Worm (Caenorhabditis elegans) whole organism, L4 larva: ENCODE measurements around the gene F08G2.4.

Experiments
- D1046.2 ChIP-seq: fragments of 200-800 bp; sonication (Bioruptor generic); IDR thresholded peaks from 2 replicates; pipeline ENCODE4 v1.3.6; 2022; ENCODE audit warnings: missing genetic modification characterization, missing compliant biosample characterization
- F10B5.3 ChIP-seq: sonication (generic microtip); optimal IDR thresholded peaks from 2 replicates; lab custom pipeline; 2016; ENCODE audit warnings: mild to moderate bottlenecking, missing genetic modification characterization, missing compliant biosample characterization
- F26F4.8 ChIP-seq: fragments of 200-800 bp; sonication (Bioruptor generic); conservative IDR thresholded peaks from 2 replicates; pipeline ENCODE4 v1.3.6; 2022; ENCODE audit warnings: missing genetic modification characterization, missing compliant biosample characterization
- F37D6.2 ChIP-seq: sonication (generic microtip); optimal IDR thresholded peaks from 2 replicates; lab custom pipeline; 2016; ENCODE audit warnings: mild to moderate bottlenecking, missing genetic modification characterization, missing compliant biosample characterization
- Y48G9A.11 ChIP-seq: fragments of 200-800 bp; sonication (Bioruptor generic); IDR thresholded peaks from 2 replicates; pipeline ENCODE4 v1.3.6; 2022; ENCODE audit warnings: missing genetic modification reagents, missing genetic modification characterization, missing compliant biosample characterization
- Y5F2A.4 ChIP-seq: fragments of 200-800 bp; sonication (Bioruptor generic); optimal IDR thresholded peaks from 2 replicates; lab custom pipeline; 2018; ENCODE audit warnings: mild to moderate bottlenecking, missing genetic modification characterization, missing compliant biosample characterization
- ZK337.2 ChIP-seq: fragments of 200-800 bp; sonication (Bioruptor generic); IDR thresholded peaks from 2 replicates; pipeline ENCODE4 v1.3.6; 2022; ENCODE audit warnings: missing genetic modification reagents, missing genetic modification characterization, missing compliant biosample characterization
- aly-2 ChIP-seq: sonication (generic microtip); optimal IDR thresholded peaks from 2 replicates; lab custom pipeline; 2018; ENCODE audit warnings: missing biosample characterization, missing genetic modification characterization
- attf-4 ChIP-seq: sonication (generic microtip); optimal IDR thresholded peaks from 3 replicates; lab custom pipeline; 2017; ENCODE audit warnings: missing biosample characterization, missing genetic modification characterization
- ceh-20 ChIP-seq: fragments of 200-800 bp; sonication (Bioruptor generic); IDR thresholded peaks from 2 replicates; pipeline ENCODE4 v1.3.6; 2022; ENCODE audit warnings: missing genetic modification reagents, missing genetic modification characterization, missing compliant biosample characterization
- ceh-28 ChIP-seq: fragments of 150-350 bp; optimal IDR thresholded peaks from 2 replicates; lab custom pipeline; 2014; ENCODE audit warnings: missing biosample characterization, missing genetic modification reagents, missing genetic modification characterization
- ceh-32 ChIP-seq: sonication (generic microtip); optimal IDR thresholded peaks from 2 replicates; lab custom pipeline; 2016; ENCODE audit warnings: mild to moderate bottlenecking, missing genetic modification characterization, missing compliant biosample characterization; ENCODE audit not compliant: poor library complexity
- ceh-44 ChIP-seq: fragments of 200-800 bp; sonication (Bioruptor generic); IDR thresholded peaks from 2 replicates; pipeline ENCODE4 v1.3.6; 2022; ENCODE audit warnings: missing genetic modification reagents, missing genetic modification characterization, missing compliant biosample characterization
- ceh-62 ChIP-seq: sonication (generic microtip); optimal IDR thresholded peaks from 2 replicates; lab custom pipeline; 2017; ENCODE audit warnings: missing biosample characterization, missing genetic modification characterization
- ceh-82 ChIP-seq: sonication (generic microtip); optimal IDR thresholded peaks from 2 replicates; lab custom pipeline; 2017; ENCODE audit warnings: missing biosample characterization, missing genetic modification characterization
- ces-1 ChIP-seq: fragments of 150-350 bp; sonication (generic microtip); optimal IDR thresholded peaks from 4 replicates; lab custom pipeline; 2014; ENCODE audit warnings: missing biosample characterization, missing genetic modification reagents, missing genetic modification characterization
- daf-12 ChIP-seq: fragments of 150-350 bp; optimal IDR thresholded peaks from 2 replicates; lab custom pipeline; 2014; ENCODE audit warnings: missing biosample characterization, missing genetic modification reagents, missing genetic modification characterization
- daf-16 ChIP-seq, 3 experiments: sonication (generic microtip); optimal IDR thresholded peaks; 2 replicates each; lab custom pipeline; 2016 to 2017; ENCODE audit warnings: missing genetic modification characterization in 3 of 3, missing genetic modification reagents in 3 of 3, mild to moderate bottlenecking in 2 of 3, missing compliant biosample characterization in 2 of 3, missing biosample characterization in 1 of 3, moderate library complexity in 1 of 3
- daf-19 ChIP-seq: fragments of 200-800 bp; sonication (Bioruptor generic); conservative IDR thresholded peaks from 2 replicates; pipeline ENCODE4 v1.3.6; 2022; ENCODE audit warnings: missing genetic modification characterization, missing compliant biosample characterization
- daf-8 ChIP-seq: fragments of 200-800 bp; sonication (Bioruptor generic); IDR thresholded peaks from 2 replicates; pipeline ENCODE4 v1.3.6; 2022; ENCODE audit warnings: missing genetic modification characterization, missing compliant biosample characterization
- dmd-6 ChIP-seq: fragments of 200-800 bp; sonication (Bioruptor generic); IDR thresholded peaks from 2 replicates; pipeline ENCODE4 v1.3.6; 2022; ENCODE audit warnings: missing genetic modification reagents, missing genetic modification characterization, missing compliant biosample characterization
- dmd-9 ChIP-seq: fragments of 200-800 bp; sonication (Bioruptor generic); IDR thresholded peaks from 2 replicates; pipeline ENCODE4 v1.3.6; 2022; ENCODE audit warnings: missing genetic modification reagents, missing genetic modification characterization, missing compliant biosample characterization
- dpl-1 ChIP-seq: fragments of 150-350 bp; optimal IDR thresholded peaks from 2 replicates; lab custom pipeline; 2014; ENCODE audit warnings: missing biosample characterization, missing genetic modification reagents, missing genetic modification characterization
- egl-27 ChIP-seq: sonication (generic microtip); optimal IDR thresholded peaks from 3 replicates; lab custom pipeline; 2017; ENCODE audit warnings: missing biosample characterization, missing genetic modification reagents, missing genetic modification characterization
- hlh-11 ChIP-seq: fragments of 200-800 bp; sonication (Bioruptor generic); optimal IDR thresholded peaks from 2 replicates; lab custom pipeline; 2018; ENCODE audit warnings: mild to moderate bottlenecking, missing genetic modification characterization, missing compliant biosample characterization
- hmg-1.1 ChIP-seq: fragments of 200-800 bp; sonication (Bioruptor generic); IDR thresholded peaks from 2 replicates; pipeline ENCODE4 v1.3.6; 2022; ENCODE audit warnings: missing genetic modification reagents, missing genetic modification characterization, missing compliant biosample characterization
- jun-1 ChIP-seq: fragments of 150-350 bp; optimal IDR thresholded peaks from 2 replicates; lab custom pipeline; 2014; ENCODE audit warnings: missing biosample characterization, missing genetic modification reagents, missing genetic modification characterization
- lim-7 ChIP-seq: fragments of 200-800 bp; sonication (Bioruptor generic); IDR thresholded peaks from 2 replicates; pipeline ENCODE4 v1.3.6; 2022; ENCODE audit warnings: missing genetic modification characterization, missing compliant biosample characterization
- lin-13 ChIP-seq: fragments of 150-350 bp; optimal IDR thresholded peaks from 2 replicates; lab custom pipeline; 2014; ENCODE audit warnings: missing biosample characterization, missing genetic modification reagents, missing genetic modification characterization
- lin-15B ChIP-seq: fragments of 150-350 bp; sonication (generic microtip); optimal IDR thresholded peaks from 3 replicates; lab custom pipeline; 2014; ENCODE audit warnings: missing biosample characterization, missing genetic modification characterization
- mdl-1 ChIP-seq, 2 experiments: fragments of 150-350 bp in 1 of 2; sonication (generic microtip) in 1 of 2; optimal IDR thresholded peaks; 2 replicates each; lab custom pipeline; 2014 to 2017; ENCODE audit warnings: missing biosample characterization in 2 of 2, missing genetic modification characterization in 2 of 2
- mdt-29 ChIP-seq: fragments of 200-800 bp; sonication (Bioruptor generic); IDR thresholded peaks from 2 replicates; pipeline ENCODE4 v1.3.6; 2022; ENCODE audit warnings: missing genetic modification reagents, missing genetic modification characterization, missing compliant biosample characterization
- mxl-2 ChIP-seq: fragments of 200-800 bp; sonication (Bioruptor generic); conservative IDR thresholded peaks from 2 replicates; pipeline ENCODE4 v1.3.6; 2022; ENCODE audit warnings: missing genetic modification reagents, missing genetic modification characterization, missing compliant biosample characterization
- mxl-3 ChIP-seq: fragments of 200-800 bp; sonication (Bioruptor generic); optimal IDR thresholded peaks from 2 replicates; lab custom pipeline; 2018; ENCODE audit warnings: mild to moderate bottlenecking, missing genetic modification characterization, missing compliant biosample characterization
- nhr-28 ChIP-seq: fragments of 150-350 bp; optimal IDR thresholded peaks from 2 replicates; lab custom pipeline; 2014; ENCODE audit warnings: missing biosample characterization, missing genetic modification characterization
- nhr-48 ChIP-seq: sonication (generic microtip); optimal IDR thresholded peaks from 2 replicates; lab custom pipeline; 2016; ENCODE audit warnings: mild to moderate bottlenecking, missing genetic modification characterization, missing compliant biosample characterization
- pha-4 ChIP-seq, 2 experiments: fragments of 150-350 bp in 1 of 2; fragments of 200-800 bp in 1 of 2; sonication (Bioruptor generic) in 1 of 2; IDR thresholded peaks in 1 of 2; optimal IDR thresholded peaks in 1 of 2; 2 replicates each; pipeline versions ENCODE4 v1.3.6 to Lab custom; 2014 to 2022; ENCODE audit warnings: missing genetic modification characterization in 2 of 2, missing genetic modification reagents in 2 of 2, missing biosample characterization in 1 of 2, missing compliant biosample characterization in 1 of 2
- php-3 ChIP-seq: fragments of 200-800 bp; sonication (Bioruptor generic); IDR thresholded peaks from 2 replicates; pipeline ENCODE4 v1.3.6; 2022; ENCODE audit warnings: missing genetic modification reagents, missing genetic modification characterization, missing compliant biosample characterization
- pqm-1 ChIP-seq: sonication (generic microtip); optimal IDR thresholded peaks from 2 replicates; lab custom pipeline; 2017; ENCODE audit warnings: missing biosample characterization, missing genetic modification characterization
- sdz-12 ChIP-seq: fragments of 200-800 bp; sonication (Bioruptor generic); optimal IDR thresholded peaks from 2 replicates; lab custom pipeline; 2018; ENCODE audit warnings: mild to moderate bottlenecking, missing genetic modification characterization, missing compliant biosample characterization
- snpc-1.2 ChIP-seq: fragments of 200-800 bp; sonication (Bioruptor generic); IDR thresholded peaks from 2 replicates; pipeline ENCODE4 v1.3.6; 2022; ENCODE audit warnings: missing genetic modification reagents, missing genetic modification characterization, missing compliant biosample characterization
- snpc-4 ChIP-seq: fragments of 150-350 bp; optimal IDR thresholded peaks from 2 replicates; lab custom pipeline; 2014; ENCODE audit warnings: missing biosample characterization, missing genetic modification characterization
- spr-3 ChIP-seq: fragments of 200-800 bp; sonication (Bioruptor generic); optimal IDR thresholded peaks from 2 replicates; lab custom pipeline; 2018; ENCODE audit warnings: mild to moderate bottlenecking, missing genetic modification characterization, missing compliant biosample characterization
- tag-97 ChIP-seq: fragments of 200-800 bp; sonication (Bioruptor generic); IDR thresholded peaks from 2 replicates; pipeline ENCODE4 v1.3.6; 2022; ENCODE audit warnings: missing genetic modification characterization, missing compliant biosample characterization
- unc-62 ChIP-seq, 3 experiments: fragments of 150-350 bp in 1 of 3; sonication (generic microtip); optimal IDR thresholded peaks in 2 of 3; peaks in 1 of 3; 1 replicate in 1 of 3; 2 replicates in 2 of 3; lab custom pipeline; 2014 to 2017; ENCODE audit warnings: missing biosample characterization in 3 of 3, missing genetic modification characterization in 3 of 3, missing genetic modification reagents in 3 of 3, missing genotype in 1 of 3
- zag-1 ChIP-seq: fragments of 150-350 bp; optimal IDR thresholded peaks from 2 replicates; lab custom pipeline; 2014; ENCODE audit warnings: missing biosample characterization, missing genetic modification characterization
- zfp-2 ChIP-seq: sonication (generic microtip); optimal IDR thresholded peaks from 2 replicates; lab custom pipeline; 2016; ENCODE audit warnings: mild to moderate bottlenecking, missing genetic modification characterization, missing compliant biosample characterization
- zfp-3 ChIP-seq: fragments of 200-800 bp; sonication (Bioruptor generic); conservative IDR thresholded peaks from 2 replicates; pipeline ENCODE4 v1.3.6; 2022; ENCODE audit warnings: missing genetic modification reagents, missing genetic modification characterization, missing compliant biosample characterization
- zip-11 ChIP-seq: fragments of 200-800 bp; sonication (Bioruptor generic); IDR thresholded peaks from 2 replicates; pipeline ENCODE4 v1.3.6; 2022; ENCODE audit warnings: missing genetic modification characterization, missing compliant biosample characterization
- zip-2 ChIP-seq: fragments of 150-350 bp; optimal IDR thresholded peaks from 2 replicates; lab custom pipeline; 2014; ENCODE audit warnings: missing biosample characterization, missing genetic modification characterization

Gene F08G2.4

DNA sequence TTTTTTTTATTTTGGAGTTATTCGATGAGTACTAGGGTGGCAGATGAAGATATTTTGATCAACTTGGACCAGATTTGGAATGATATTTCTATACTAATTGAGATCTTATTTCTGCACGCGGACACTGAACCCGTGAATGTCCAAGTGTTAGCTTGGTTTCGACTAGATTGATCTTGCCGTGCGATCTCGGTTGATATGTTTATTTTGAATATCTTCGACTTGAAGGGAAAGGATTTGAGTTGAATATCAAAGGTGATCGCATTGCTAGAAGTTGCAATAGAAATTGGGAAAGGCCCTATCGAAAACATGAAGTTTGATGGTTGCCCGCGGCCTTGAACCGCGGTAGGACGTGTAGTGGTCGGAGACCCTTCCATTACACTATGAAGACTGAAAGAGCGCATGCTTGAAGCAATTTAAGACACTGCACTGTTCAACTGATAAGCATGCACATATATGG lies 49.6 kb upstream of the F08G2.4 start (continued):
- TF ChIP-seq ceh-44 (GFP tag; lab: Robert Waterston, UW) (no peak), zag-1 (tag; lab: Kevin White, UChicago) (no peak), lin-13 (GFP tag; lab: Kevin White, UChicago) (no peak), ces-1 (no peak), tag-97 (GFP tag; lab: Robert Waterston, UW) (no peak), ceh-62 (no peak), snpc-4 (tag; lab: Kevin White, UChicago) (no peak), hlh-11 (tag; lab: Kevin White, UChicago) (peak; percentile 59), zfp-2 (tag; lab: Kevin White, UChicago) (no peak), daf-12 (no peak), daf-8 (GFP tag; lab: Robert Waterston, UW) (no peak), zfp-3 (no peak), pha-4 (GFP tag; IDR thresholded peaks at IDR 0.05; lab: Robert Waterston, UW) (peak; percentile 40; the same call in 1 of the 2 replicates), pha-4 (tag; optimal IDR thresholded peaks at IDR 0.05; lab: Kevin White, UChicago) (no peak), dmd-6 (GFP tag; lab: Robert Waterston, UW) (peak; percentile 54), mxl-3 (GFP tag; lab: Kevin White, UChicago) (peak; percentile 61), attf-4 (no peak), ceh-32 (no peak), Y48G9A.11 (no peak), F37D6.2 (tag; lab: Kevin White, UChicago) (no peak), pqm-1 (tag; lab: Kevin White, UChicago) (peak; percentile 91), D1046.2 (GFP tag; lab: Robert Waterston, UW) (no peak; the same call in 1 of the 2 replicates), ceh-28 (tag; lab: Kevin White, UChicago) (no peak), ZK337.2 (no peak), hmg-1.1 (GFP tag; lab: Robert Waterston, UW) (no peak), snpc-1.2 (GFP tag; lab: Robert Waterston, UW) (no peak), daf-16 (GFP tag; optimal IDR thresholded peaks at IDR 0.05; lab: Kevin White, UChicago) (peak in 1 of 2 experiments; percentile 58), daf-16 (tag; optimal IDR thresholded peaks at IDR 0.05; lab: Kevin White, UChicago) (peak; percentile 85), nhr-48 (peak; percentile 73), ceh-20 (GFP tag; lab: Robert Waterston, UW) (no peak), ceh-82 (tag; lab: Kevin White, UChicago) (no peak), mdl-1 (tag; optimal IDR thresholded peaks at IDR 0.05; lab: Kevin White, UChicago) (no peak), sdz-12 (no peak), Y5F2A.4 (GFP tag; lab: Kevin White, UChicago) (no peak), php-3 (GFP tag; lab: Robert Waterston, UW) (no peak; the same call in 1 of the 2 replicates), F10B5.3 (tag; lab: Kevin White, UChicago) (no peak), aly-2 (tag; lab: Kevin White, UChicago) (no peak), daf-19 (peak; percentile 75; the same call in 1 of the 2 replicates), lim-7 (GFP tag; lab: Robert Waterston, UW) (peak; percentile 59; the same call in 1 of the 2 replicates), lin-15B (tag; lab: Kevin White, UChicago) (no peak), spr-3 (GFP tag; lab: Kevin White, UChicago) (peak; percentile 32), mdt-29 (GFP tag; lab: Robert Waterston, UW) (no peak), dmd-9 (no peak), F26F4.8 (GFP tag; lab: Robert Waterston, UW) (no peak), jun-1 (tag; lab: Kevin White, UChicago) (peak; percentile 82), unc-62 (GFP tag; optimal IDR thresholded peaks at IDR 0.05 in 1 of 2; lab: Kevin White, UChicago) (no peak), unc-62 (tag; optimal IDR thresholded peaks at IDR 0.05; lab: Kevin White, UChicago) (no peak), egl-27 (tag; lab: Kevin White, UChicago) (no peak), mxl-2 (GFP tag; lab: Robert Waterston, UW) (no peak), zip-11 (GFP tag; lab: Robert Waterston, UW) (no peak), zip-2 (tag; lab: Kevin White, UChicago) (no peak), nhr-28 (peak; percentile 65), dpl-1 (GFP tag; lab: Kevin White, UChicago) (no peak)
